Fruit fly (Drosophila melanogaster) whole organism, wandering third instar larva: ENCODE results near the gene Ahcy.

ENCODE experiments used
- Abd-B ChIP-seq: fragments of >200 bp; optimal IDR thresholded peaks from 2 replicates; lab custom pipeline; 2017; ENCODE audit warnings: missing biosample characterization, missing genetic modification characterization
- CG32264 ChIP-seq: fragments of 200-800 bp; sonication (Bioruptor generic); optimal IDR thresholded peaks from 2 replicates; lab custom pipeline; 2016; ENCODE audit warnings: missing biosample characterization, missing genetic modification characterization
- Dfd ChIP-seq: fragments of >200 bp; optimal IDR thresholded peaks from 2 replicates; lab custom pipeline; 2017; ENCODE audit warnings: missing biosample characterization, missing genetic modification characterization
- Dif ChIP-seq: fragments of 200-275, 200-300 bp; sonication (Bioruptor generic); optimal IDR thresholded peaks from 2 replicates; lab custom pipeline; 2018; ENCODE audit warnings: missing biosample characterization, missing genetic modification characterization; ENCODE audit not compliant: partially characterized antibody
- GATAd ChIP-seq: sonication (Bioruptor generic); optimal IDR thresholded peaks from 2 replicates; lab custom pipeline; 2016; ENCODE audit warnings: missing biosample characterization, missing genetic modification characterization
- HLH106 ChIP-seq: fragments of 200-800 bp; optimal IDR thresholded peaks from 3 replicates; lab custom pipeline; 2019; ENCODE audit warnings: missing biosample characterization, mild to moderate bottlenecking, missing genetic modification characterization, moderate library complexity
- Hnf4 ChIP-seq: fragments of 200-800 bp; sonication (Bioruptor generic); optimal IDR thresholded peaks from 2 replicates; lab custom pipeline; 2016; ENCODE audit warnings: missing biosample characterization, mild to moderate bottlenecking, missing genetic modification characterization
- Hr78 ChIP-seq: fragments of >200 bp; optimal IDR thresholded peaks from 2 replicates; lab custom pipeline; 2017; ENCODE audit warnings: missing biosample characterization, missing genetic modification characterization
- Hr83 ChIP-seq: fragments of 200-300 bp; sonication (Bioruptor generic); optimal IDR thresholded peaks from 2 replicates; lab custom pipeline; 2016; ENCODE audit warnings: missing biosample characterization, mild to moderate bottlenecking, missing genetic modification characterization, moderate library complexity; ENCODE audit not compliant: poor library complexity, severe bottlenecking
- Jra ChIP-seq: sonication (Bioruptor generic); optimal IDR thresholded peaks from 2 replicates; lab custom pipeline; 2016; ENCODE audit warnings: missing biosample characterization, missing genetic modification characterization
- Mio ChIP-seq: sonication (Bioruptor generic); optimal IDR thresholded peaks from 2 replicates; lab custom pipeline; 2016; ENCODE audit warnings: missing biosample characterization, missing genetic modification characterization
- Myc ChIP-seq: fragments of >200 bp; optimal IDR thresholded peaks from 2 replicates; lab custom pipeline; 2017
- N ChIP-seq: fragments of >200 bp; optimal IDR thresholded peaks from 2 replicates; lab custom pipeline; 2018; ENCODE audit warnings: missing biosample characterization, missing external identifiers, missing genetic modification characterization
- OdsH ChIP-seq: fragments of 200-800 bp; sonication (Bioruptor generic); optimal IDR thresholded peaks from 2 replicates; lab custom pipeline; 2016; ENCODE audit warnings: missing biosample characterization, mild to moderate bottlenecking, missing genetic modification characterization
- Rel ChIP-seq, 2 experiments: fragments of 200-800 bp; sonication (Bioruptor generic) in 1 of 2; optimal IDR thresholded peaks; 2 replicates in 1 of 2; 3 replicates in 1 of 2; lab custom pipeline; 2016 to 2019; ENCODE audit warnings: mild to moderate bottlenecking in 2 of 2, missing biosample characterization in 2 of 2, missing genetic modification characterization in 2 of 2, moderate library complexity in 1 of 2
- Sp1 ChIP-seq: fragments of 200-800 bp; sonication (Bioruptor generic); optimal IDR thresholded peaks from 3 replicates; lab custom pipeline; 2019; ENCODE audit warnings: missing biosample characterization, mild to moderate bottlenecking, missing genetic modification characterization, moderate library complexity
- Vsx2 ChIP-seq: fragments of 200-300, 225-300 bp; sonication (Bioruptor generic); optimal IDR thresholded peaks from 2 replicates; lab custom pipeline; 2018; ENCODE audit warnings: missing biosample characterization, missing genetic modification characterization; ENCODE audit not compliant: partially characterized antibody
- dl ChIP-seq, 2 experiments: fragments of 175-275, 200-275 bp in 1 of 2; fragments of 200-275 bp in 1 of 2; sonication (Bioruptor generic); optimal IDR thresholded peaks; lab custom pipeline; 2018; ENCODE audit warnings: mild to moderate bottlenecking in 2 of 2, missing biosample characterization in 2 of 2, missing genetic modification characterization in 2 of 2, moderate library complexity in 2 of 2; ENCODE audit not compliant: partially characterized antibody in 2 of 2, insufficient read depth in 1 of 2
- dmrt93B ChIP-seq: fragments of 200-800 bp; sonication (Bioruptor generic); optimal IDR thresholded peaks from 2 replicates; lab custom pipeline; 2018; ENCODE audit warnings: missing biosample characterization, mild to moderate bottlenecking, missing genetic modification characterization
- dsf ChIP-seq: sonication (Bioruptor generic); optimal IDR thresholded peaks from 2 replicates; lab custom pipeline; 2016; ENCODE audit warnings: missing biosample characterization, missing genetic modification characterization, borderline replicate concordance
- ey ChIP-seq: fragments of 200-800 bp; sonication (Bioruptor generic); optimal IDR thresholded peaks from 2 replicates; lab custom pipeline; 2016; ENCODE audit warnings: missing biosample characterization, missing genetic modification characterization
- foxo ChIP-seq, 2 experiments: fragments of 200-800 bp; sonication (Bioruptor generic); optimal IDR thresholded peaks; 2 replicates in 1 of 2; 3 replicates in 1 of 2; lab custom pipeline; 2016 to 2017; ENCODE audit warnings: missing biosample characterization in 2 of 2, missing genetic modification characterization in 2 of 2
- fru ChIP-seq: fragments of 200-800 bp; sonication (Bioruptor generic); optimal IDR thresholded peaks from 3 replicates; lab custom pipeline; 2016; ENCODE audit warnings: missing biosample characterization, mild to moderate bottlenecking, missing genetic modification characterization
- jim ChIP-seq: fragments of 175-275, 200-325 bp; sonication (Bioruptor generic); optimal IDR thresholded peaks from 2 replicates; lab custom pipeline; 2016; ENCODE audit warnings: missing biosample characterization, mild to moderate bottlenecking, missing genetic modification characterization
- lola ChIP-seq: fragments of >200 bp; optimal IDR thresholded peaks from 2 replicates; lab custom pipeline; 2017; ENCODE audit warnings: missing biosample characterization, missing genetic modification characterization
- pan ChIP-seq: fragments of >200 bp; optimal IDR thresholded peaks from 2 replicates; lab custom pipeline; 2017
- psq ChIP-seq: fragments of 200-800 bp; sonication (Bioruptor generic); optimal IDR thresholded peaks from 3 replicates; lab custom pipeline; 2017; ENCODE audit warnings: missing biosample characterization, mild to moderate bottlenecking, missing genetic modification characterization, moderate library complexity
- rgr ChIP-seq: fragments of 200-800 bp; sonication (Bioruptor generic); optimal IDR thresholded peaks from 3 replicates; lab custom pipeline; 2016; ENCODE audit warnings: missing biosample characterization, mild to moderate bottlenecking, missing genetic modification characterization
- sage ChIP-seq: fragments of 200-800 bp; sonication (Bioruptor generic); optimal IDR thresholded peaks from 2 replicates; lab custom pipeline; 2016; ENCODE audit warnings: missing biosample characterization, mild to moderate bottlenecking, missing genetic modification characterization
- sv ChIP-seq: fragments of 200-800 bp; sonication (Bioruptor generic); optimal IDR thresholded peaks from 3 replicates; lab custom pipeline; 2016; ENCODE audit warnings: missing biosample characterization, missing genetic modification characterization
- tai ChIP-seq: sonication (Bioruptor generic); optimal IDR thresholded peaks from 2 replicates; lab custom pipeline; 2016; ENCODE audit warnings: missing biosample characterization, missing genetic modification characterization
- usp ChIP-seq: fragments of >200 bp; optimal IDR thresholded peaks from 2 replicates; lab custom pipeline; 2017; ENCODE audit warnings: missing biosample characterization, missing genetic modification characterization

Ahcy gene

DNA sequence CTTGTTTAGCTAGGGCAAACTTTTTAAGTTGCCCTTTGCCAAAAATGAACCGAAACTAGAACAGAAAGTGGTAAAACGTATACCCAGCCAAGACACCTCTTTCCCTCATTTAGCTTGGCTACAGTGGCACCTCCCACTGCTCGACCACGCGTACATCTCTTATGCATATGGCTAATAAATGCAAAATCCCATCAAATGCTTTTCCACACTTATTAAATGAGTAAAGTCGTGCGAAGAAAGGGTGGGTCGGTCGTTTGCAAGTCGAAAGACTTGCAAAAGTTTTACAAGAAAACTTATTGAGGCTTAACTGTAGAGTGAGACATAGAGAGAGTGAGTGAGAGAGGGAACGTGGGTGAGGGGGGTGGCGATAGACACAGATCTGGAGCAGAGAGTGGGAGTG, 43.2 kb upstream of the Ahcy start:
- TF ChIP-seq foxo (GFP tag; optimal IDR thresholded peaks at IDR 0.05; lab: Kevin White, UChicago) (no peak), Mio (no peak), sv (GFP tag; lab: Kevin White, UChicago) (no peak), dl (GFP tag; optimal IDR thresholded peaks at IDR 0.05; lab: Kevin White, UChicago; ENCODE audit: insufficient read depth in 1 of 2, partially characterized antibody in 2 of 2) (no peak), usp (GFP tag; lab: Kevin White, UChicago) (no peak), Hnf4 (GFP tag; lab: Kevin White, UChicago) (no peak), Dfd (GFP tag; lab: Kevin White, UChicago) (no peak), Hr78 (GFP tag; lab: Kevin White, UChicago) (no peak), pan (lab: Kevin White, UChicago) (no peak), OdsH (GFP tag; lab: Kevin White, UChicago) (no peak), fru (GFP tag; lab: Kevin White, UChicago) (no peak), dmrt93B (GFP tag; lab: Kevin White, UChicago) (no peak)

DNA sequence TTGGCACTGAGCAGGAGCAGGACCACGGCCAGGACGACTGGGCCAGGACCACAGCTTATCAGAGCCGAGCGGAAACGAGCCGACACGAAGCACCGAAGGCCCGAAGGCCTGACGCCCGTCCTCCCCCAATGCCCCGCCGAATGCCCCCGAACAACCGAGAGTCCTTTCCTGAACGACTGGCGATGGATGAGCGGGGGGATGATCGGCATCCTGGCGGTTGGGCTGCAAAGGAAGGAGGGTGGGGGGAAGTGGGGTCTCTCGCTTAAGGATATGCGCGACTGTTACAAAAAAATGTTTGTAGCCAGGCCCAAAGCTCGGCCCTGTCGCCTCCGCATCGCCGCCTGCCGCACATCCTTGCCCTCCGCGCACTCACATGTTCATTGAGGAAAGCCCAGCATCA, 8.8 kb upstream of the Ahcy start, which contains the start of gene Cngl:
Gene Cngl (minus strand): TSS at position 8 of the 400 bp plus-strand sequence.
- TF ChIP-seq usp (GFP tag; lab: Kevin White, UChicago): no peak
- TF ChIP-seq Dfd (GFP tag; lab: Kevin White, UChicago): no peak
- no peak for TF ChIP-seq Hr83 (GFP tag; lab: Kevin White, UChicago)
- no peak for TF ChIP-seq Hnf4 (GFP tag; lab: Kevin White, UChicago)
- TF ChIP-seq foxo (GFP tag; optimal IDR thresholded peaks at IDR 0.05; lab: Kevin White, UChicago): no peak
- TF ChIP-seq sv (GFP tag; lab: Kevin White, UChicago): no peak
- no peak for TF ChIP-seq rgr
- no peak for TF ChIP-seq HLH106
- TF ChIP-seq N (GFP tag; lab: Kevin White, UChicago): no peak
- no peak for TF ChIP-seq CG32264
- TF ChIP-seq ey: no peak
- no peak for TF ChIP-seq sage (GFP tag; lab: Kevin White, UChicago)
- TF ChIP-seq fru (GFP tag; lab: Kevin White, UChicago): no peak
- no peak for TF ChIP-seq OdsH (GFP tag; lab: Kevin White, UChicago)
- no peak for TF ChIP-seq dl (GFP tag; optimal IDR thresholded peaks at IDR 0.05; lab: Kevin White, UChicago; ENCODE audit: insufficient read depth in 1 of 2, partially characterized antibody in 2 of 2)
- TF ChIP-seq lola (GFP tag; lab: Kevin White, UChicago): no peak
- TF ChIP-seq pan (lab: Kevin White, UChicago): no peak
- TF ChIP-seq Rel (GFP tag; optimal IDR thresholded peaks at IDR 0.05; lab: Kevin White, UChicago): no peak
- TF ChIP-seq Rel (tag; optimal IDR thresholded peaks at IDR 0.05; lab: Kevin White, UChicago): no peak
- no peak for TF ChIP-seq Dif (GFP tag; lab: Kevin White, UChicago)

DNA sequence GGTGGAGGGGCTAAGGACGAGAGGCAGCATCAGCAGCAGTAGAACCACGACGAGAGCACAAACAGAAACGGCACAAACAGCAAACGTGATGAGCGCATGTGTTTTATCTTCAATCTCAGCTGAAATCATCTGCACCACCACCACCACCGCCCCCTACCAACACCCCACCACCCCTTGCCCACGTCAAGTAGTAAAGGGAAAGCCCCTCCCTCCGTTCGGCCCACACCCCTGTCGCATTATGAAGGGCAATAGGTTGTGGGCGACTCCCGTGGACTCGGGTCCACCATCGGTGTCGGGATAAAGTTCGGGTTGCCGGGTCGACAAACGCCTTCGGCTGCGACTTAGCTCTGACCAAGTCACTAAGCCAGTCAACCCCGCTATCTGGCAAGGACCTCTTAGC, 6.6 kb upstream of the Ahcy start:
- TF ChIP-seq Abd-B (no peak), foxo (GFP tag; optimal IDR thresholded peaks at IDR 0.05; lab: Kevin White, UChicago) (no peak), sv (GFP tag; lab: Kevin White, UChicago) (no peak), dsf (GFP tag; lab: Kevin White, UChicago) (no peak), N (GFP tag; lab: Kevin White, UChicago) (no peak)

DNA sequence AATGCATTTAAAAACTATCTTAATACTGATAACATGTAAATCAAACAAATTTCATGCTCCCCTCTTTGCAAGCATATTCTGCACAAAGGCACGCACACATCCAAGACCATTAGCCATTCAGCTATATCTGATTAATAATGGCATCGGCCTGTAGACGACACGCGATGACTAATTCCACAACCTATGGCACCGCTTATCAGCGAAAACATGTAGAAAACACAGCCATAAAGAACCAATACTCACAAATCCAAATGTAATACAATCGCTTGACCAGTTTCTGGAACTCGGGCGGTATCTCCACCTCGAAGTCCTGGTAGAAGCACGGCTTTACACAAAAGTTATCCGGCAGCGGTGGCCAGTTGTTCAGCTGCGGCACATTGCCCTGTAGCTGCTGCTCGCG, 1.9 kb upstream of the Ahcy start:
- no peak for TF ChIP-seq GATAd (GFP tag; lab: Kevin White, UChicago)
- no peak for TF ChIP-seq Myc (lab: Kevin White, UChicago)
- no peak for TF ChIP-seq Abd-B
- TF ChIP-seq sv (GFP tag; lab: Kevin White, UChicago): no peak
- TF ChIP-seq Dfd (GFP tag; lab: Kevin White, UChicago): no peak
- no peak for TF ChIP-seq psq
- no peak for TF ChIP-seq foxo (GFP tag; optimal IDR thresholded peaks at IDR 0.05; lab: Kevin White, UChicago)
- no peak for TF ChIP-seq CG32264
- no peak for TF ChIP-seq Sp1
- no peak for TF ChIP-seq ey
- TF ChIP-seq jim (GFP tag; lab: Kevin White, UChicago): no peak
- TF ChIP-seq Jra (GFP tag; lab: Kevin White, UChicago): no peak
- no peak for TF ChIP-seq dmrt93B (GFP tag; lab: Kevin White, UChicago)
- TF ChIP-seq Vsx2 (GFP tag; lab: Kevin White, UChicago): no peak
- no peak for TF ChIP-seq Dif (GFP tag; lab: Kevin White, UChicago)
- TF ChIP-seq tai (GFP tag; lab: Kevin White, UChicago): no peak
